Fruit fly (Drosophila melanogaster): ENCODE measurements around the gene CG5273.

Gene CG5273

dm6 chrX:805907-806306 lies 46.5 kb downstream of the CG5273 start, which contains the start of gene Sec22:
TSS of gene Sec22 (plus strand) at chrX:806076.
- TF ChIP-seq cyc (GFP tag; optimal IDR thresholded peaks at IDR 0.05) (peak; percentile 3), Eip78C (GFP tag) (peak; percentile 45), lz (GFP tag; optimal IDR thresholded peaks at IDR 0.05) (peak; percentile 11), topi (GFP tag; optimal IDR thresholded peaks at IDR 0.05) (no peak), dsx (GFP tag; optimal IDR thresholded peaks at IDR 0.05; ENCODE audit: poor library complexity, severe bottlenecking) (peak; percentile 26), ss (GFP tag; optimal IDR thresholded peaks at IDR 0.05) (peak in 1 of 2 experiments; percentile 36), fd59A (GFP tag; optimal IDR thresholded peaks at IDR 0.05) (no peak), Sox15 (GFP tag; optimal IDR thresholded peaks at IDR 0.05) (no peak)
